Worm (Caenorhabditis elegans): ENCODE results near the gene amph-1.

DNA sequence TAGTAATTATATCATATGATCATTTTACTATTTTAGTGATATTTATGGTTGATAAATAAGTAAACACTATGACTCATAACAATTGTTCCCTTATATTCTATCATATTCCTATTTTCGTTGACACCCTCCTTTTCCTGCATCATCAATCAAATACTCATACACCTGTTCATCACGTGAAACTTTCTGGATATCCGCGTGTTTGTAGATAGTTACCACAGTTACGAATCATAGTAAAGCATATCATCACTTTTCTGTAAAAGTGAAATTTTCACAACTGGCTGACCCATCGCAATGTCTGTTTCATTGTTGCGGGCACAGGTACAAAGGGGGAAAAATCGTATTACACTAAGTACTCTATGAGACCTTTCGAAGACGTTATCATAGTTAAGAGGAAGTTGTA, 13.8 kb downstream of the amph-1 start:
- no peak for TF ChIP-seq D2030.7 (GFP tag; IDR thresholded peaks at IDR 0.05)
- no peak for TF ChIP-seq let-607 (tag; optimal IDR thresholded peaks at IDR 0.05)
- TF ChIP-seq nhr-120 (GFP tag; IDR thresholded peaks at IDR 0.05), result no peak
- no peak for TF ChIP-seq akir-1 (GFP tag; optimal IDR thresholded peaks at IDR 0.05)
- TF ChIP-seq snpc-4 (GFP tag; optimal IDR thresholded peaks at IDR 0.05), result no peak
- no peak for TF ChIP-seq snpc-4 (tag; optimal IDR thresholded peaks at IDR 0.05)
- no peak for TF ChIP-seq dpl-1 (GFP tag; optimal IDR thresholded peaks at IDR 0.05)
- no peak for TF ChIP-seq athp-1 (tag; optimal IDR thresholded peaks at IDR 0.05)
- no peak for TF ChIP-seq Y56A3A.18 (GFP tag; IDR thresholded peaks at IDR 0.05)

Data from whole organism, young adult.